Worm (Caenorhabditis elegans) whole organism, L4 larva: Measurements from ENCODE around the gene sel-15.
A peak's percentile ranks its signal among the peaks of the same experiment; 100 is the strongest.
"Not testable (repeated sequence)": the region's sequence is repeated elsewhere in the genome, so short reads cannot be mapped to it uniquely, and the experiment has no call there.

Experiments
- F10B5.3 ChIP-seq: sonication (generic microtip); optimal IDR thresholded peaks from 2 replicates; lab custom pipeline; 2016; ENCODE audit warnings: mild to moderate bottlenecking, missing genetic modification characterization, missing compliant biosample characterization
- F37D6.2 ChIP-seq: sonication (generic microtip); optimal IDR thresholded peaks from 2 replicates; lab custom pipeline; 2016; ENCODE audit warnings: mild to moderate bottlenecking, missing genetic modification characterization, missing compliant biosample characterization
- F44E2.7 ChIP-seq: fragments of 200-800 bp; sonication (Bioruptor generic); IDR thresholded peaks from 2 replicates; pipeline ENCODE4 v2.1.2; 2022; ENCODE audit warnings: missing genetic modification characterization, missing compliant biosample characterization
- Y105C5A.15 ChIP-seq: fragments of 200-800 bp; sonication (Bioruptor generic); IDR thresholded peaks from 2 replicates; pipeline ENCODE4 v1.3.6; 2022; ENCODE audit warnings: missing genetic modification characterization, missing compliant biosample characterization
- ZK337.2 ChIP-seq: fragments of 200-800 bp; sonication (Bioruptor generic); IDR thresholded peaks from 2 replicates; pipeline ENCODE4 v1.3.6; 2022; ENCODE audit warnings: missing genetic modification reagents, missing genetic modification characterization, missing compliant biosample characterization
- ZK546.5 ChIP-seq, 2 experiments: sonication (generic microtip); optimal IDR thresholded peaks; 2 replicates each; lab custom pipeline; 2017; ENCODE audit warnings: missing biosample characterization in 2 of 2, missing genetic modification characterization in 2 of 2
- aha-1 ChIP-seq: fragments of 150-350 bp; peaks from one replicate; lab custom pipeline; 2014; ENCODE audit warnings: missing biosample characterization, missing genetic modification characterization
- aly-2 ChIP-seq: sonication (generic microtip); optimal IDR thresholded peaks from 2 replicates; lab custom pipeline; 2018; ENCODE audit warnings: missing biosample characterization, missing genetic modification characterization
- ces-1 ChIP-seq: fragments of 150-350 bp; sonication (generic microtip); optimal IDR thresholded peaks from 4 replicates; lab custom pipeline; 2014; ENCODE audit warnings: missing biosample characterization, missing genetic modification reagents, missing genetic modification characterization
- cey-2 ChIP-seq: sonication (generic microtip); optimal IDR thresholded peaks from 3 replicates; lab custom pipeline; 2017; ENCODE audit warnings: missing genetic modification characterization, mild to moderate bottlenecking, missing compliant biosample characterization, antibody characterized with exemption, borderline replicate concordance; ENCODE audit not compliant: insufficient read depth
- ctbp-1 ChIP-seq: fragments of 200-800 bp; sonication (Bioruptor generic); IDR thresholded peaks from 2 replicates; pipeline ENCODE4 v1.3.6; 2022; ENCODE audit warnings: missing genetic modification reagents, missing genetic modification characterization, missing compliant biosample characterization
- daf-16 ChIP-seq, 3 experiments: sonication (generic microtip); optimal IDR thresholded peaks; 2 replicates each; lab custom pipeline; 2016 to 2017; ENCODE audit warnings: missing genetic modification characterization in 3 of 3, missing genetic modification reagents in 3 of 3, mild to moderate bottlenecking in 2 of 3, missing compliant biosample characterization in 2 of 3, missing biosample characterization in 1 of 3, moderate library complexity in 1 of 3
- daf-8 ChIP-seq: fragments of 200-800 bp; sonication (Bioruptor generic); IDR thresholded peaks from 2 replicates; pipeline ENCODE4 v1.3.6; 2022; ENCODE audit warnings: missing genetic modification characterization, missing compliant biosample characterization
- dmd-6 ChIP-seq: fragments of 200-800 bp; sonication (Bioruptor generic); IDR thresholded peaks from 2 replicates; pipeline ENCODE4 v1.3.6; 2022; ENCODE audit warnings: missing genetic modification reagents, missing genetic modification characterization, missing compliant biosample characterization
- dmd-8 ChIP-seq: fragments of 200-800 bp; sonication (Bioruptor generic); IDR thresholded peaks from 2 replicates; pipeline ENCODE4 v1.3.6; 2022; ENCODE audit warnings: missing genetic modification characterization, missing compliant biosample characterization
- duxl-1 ChIP-seq: sonication (generic microtip); optimal IDR thresholded peaks from 2 replicates; lab custom pipeline; 2016; ENCODE audit warnings: mild to moderate bottlenecking, missing genetic modification characterization, moderate library complexity, missing compliant biosample characterization; ENCODE audit not compliant: poor library complexity
- dve-1 ChIP-seq: sonication (generic microtip); optimal IDR thresholded peaks from 2 replicates; lab custom pipeline; 2017; ENCODE audit warnings: antibody characterized with exemption, mild to moderate bottlenecking, missing genetic modification characterization, missing compliant biosample characterization; ENCODE audit not compliant: insufficient read depth
- egl-43 ChIP-seq: fragments of 200-800 bp; sonication (Bioruptor generic); IDR thresholded peaks from 2 replicates; pipeline ENCODE4 v1.3.6; 2022; ENCODE audit warnings: missing genetic modification reagents, missing genetic modification characterization, missing compliant biosample characterization
- fkh-10 ChIP-seq: fragments of 150-350 bp; optimal IDR thresholded peaks from 2 replicates; lab custom pipeline; 2014; ENCODE audit warnings: missing biosample characterization, missing genetic modification reagents, missing genetic modification characterization
- fos-1 ChIP-seq: fragments of 150-350 bp; optimal IDR thresholded peaks from 2 replicates; lab custom pipeline; 2014; ENCODE audit warnings: missing biosample characterization, missing genetic modification characterization
- hlh-11 ChIP-seq: fragments of 200-800 bp; sonication (Bioruptor generic); optimal IDR thresholded peaks from 2 replicates; lab custom pipeline; 2018; ENCODE audit warnings: mild to moderate bottlenecking, missing genetic modification characterization, missing compliant biosample characterization
- lin-38 ChIP-seq: fragments of 200-800 bp; sonication (Bioruptor generic); IDR thresholded peaks from 2 replicates; pipeline ENCODE4 v1.3.6; 2022; ENCODE audit warnings: missing genetic modification reagents, missing genetic modification characterization, missing compliant biosample characterization
- lin-39 ChIP-seq: fragments of 150-350 bp; optimal IDR thresholded peaks from 2 replicates; lab custom pipeline; 2014; ENCODE audit warnings: missing biosample characterization, missing genetic modification reagents, missing genetic modification characterization
- mep-1 ChIP-seq: fragments of 150-350 bp; sonication (generic microtip); optimal IDR thresholded peaks from 3 replicates; lab custom pipeline; 2014; ENCODE audit warnings: missing biosample characterization, missing genetic modification characterization
- mes-2 ChIP-seq: sonication (generic microtip); optimal IDR thresholded peaks from 2 replicates; lab custom pipeline; 2016; ENCODE audit warnings: missing genotype, mild to moderate bottlenecking, missing genetic modification characterization, missing compliant biosample characterization; ENCODE audit not compliant: poor library complexity, severe bottlenecking
- mxl-2 ChIP-seq: fragments of 200-800 bp; sonication (Bioruptor generic); conservative IDR thresholded peaks from 2 replicates; pipeline ENCODE4 v1.3.6; 2022; ENCODE audit warnings: missing genetic modification reagents, missing genetic modification characterization, missing compliant biosample characterization
- mxl-3 ChIP-seq: fragments of 200-800 bp; sonication (Bioruptor generic); optimal IDR thresholded peaks from 2 replicates; lab custom pipeline; 2018; ENCODE audit warnings: mild to moderate bottlenecking, missing genetic modification characterization, missing compliant biosample characterization
- nhr-11 ChIP-seq: fragments of 150-350 bp; optimal IDR thresholded peaks from 2 replicates; lab custom pipeline; 2014; ENCODE audit warnings: missing biosample characterization, missing genetic modification characterization
- php-3 ChIP-seq: fragments of 200-800 bp; sonication (Bioruptor generic); IDR thresholded peaks from 2 replicates; pipeline ENCODE4 v1.3.6; 2022; ENCODE audit warnings: missing genetic modification reagents, missing genetic modification characterization, missing compliant biosample characterization
- rbr-2 ChIP-seq: sonication (generic microtip); optimal IDR thresholded peaks from 2 replicates; lab custom pipeline; 2016; ENCODE audit warnings: missing genotype, missing genetic modification characterization, missing compliant biosample characterization
- set-16 ChIP-seq: fragments of 200-800 bp; sonication (Bioruptor generic); IDR thresholded peaks from 2 replicates; pipeline ENCODE4 v1.3.6; 2022; ENCODE audit warnings: missing genetic modification reagents, missing genetic modification characterization, missing compliant biosample characterization
- skn-1 ChIP-seq: fragments of 150-350 bp; optimal IDR thresholded peaks from 2 replicates; lab custom pipeline; 2014; ENCODE audit warnings: missing biosample characterization, missing genetic modification characterization
- spr-1 ChIP-seq: sonication (generic microtip); optimal IDR thresholded peaks from 2 replicates; lab custom pipeline; 2016; ENCODE audit warnings: mild to moderate bottlenecking, missing genetic modification characterization, missing compliant biosample characterization
- spr-3 ChIP-seq: fragments of 200-800 bp; sonication (Bioruptor generic); optimal IDR thresholded peaks from 2 replicates; lab custom pipeline; 2018; ENCODE audit warnings: mild to moderate bottlenecking, missing genetic modification characterization, missing compliant biosample characterization
- unc-62 ChIP-seq, 3 experiments: fragments of 150-350 bp in 1 of 3; sonication (generic microtip); optimal IDR thresholded peaks in 2 of 3; peaks in 1 of 3; 1 replicate in 1 of 3; 2 replicates in 2 of 3; lab custom pipeline; 2014 to 2017; ENCODE audit warnings: missing biosample characterization in 3 of 3, missing genetic modification characterization in 3 of 3, missing genetic modification reagents in 3 of 3, missing genotype in 1 of 3
- zag-1 ChIP-seq: fragments of 150-350 bp; optimal IDR thresholded peaks from 2 replicates; lab custom pipeline; 2014; ENCODE audit warnings: missing biosample characterization, missing genetic modification characterization
- zfp-3 ChIP-seq: fragments of 200-800 bp; sonication (Bioruptor generic); conservative IDR thresholded peaks from 2 replicates; pipeline ENCODE4 v1.3.6; 2022; ENCODE audit warnings: missing genetic modification reagents, missing genetic modification characterization, missing compliant biosample characterization
- zip-11 ChIP-seq: fragments of 200-800 bp; sonication (Bioruptor generic); IDR thresholded peaks from 2 replicates; pipeline ENCODE4 v1.3.6; 2022; ENCODE audit warnings: missing genetic modification characterization, missing compliant biosample characterization
- zip-2 ChIP-seq: fragments of 150-350 bp; optimal IDR thresholded peaks from 2 replicates; lab custom pipeline; 2014; ENCODE audit warnings: missing biosample characterization, missing genetic modification characterization

The sel-15 gene

ce11 chrIII:688869-689268, 7.4 kb downstream of the sel-15 start, which contains the start of gene elf-1:
Gene elf-1 (plus strand): TSS chrIII:689169.
- TF ChIP-seq spr-1 (tag; lab: Kevin White, UChicago); F37D6.2 (tag; lab: Kevin White, UChicago); lin-38 (GFP tag; lab: Robert Waterston, UW): not testable (repeated sequence)

- peak in 1 of 2 experiments; percentile 74 for TF ChIP-seq unc-62 (GFP tag; optimal IDR thresholded peaks at IDR 0.05 in 1 of 2; lab: Kevin White, UChicago)
- no peak for TF ChIP-seq unc-62 (tag; optimal IDR thresholded peaks at IDR 0.05; lab: Kevin White, UChicago)
- no peak for TF ChIP-seq aly-2 (tag; lab: Kevin White, UChicago)
- TF ChIP-seq duxl-1 (tag; lab: Kevin White, UChicago): no peak
- no peak for TF ChIP-seq mxl-2 (GFP tag; lab: Robert Waterston, UW)
- TF ChIP-seq dmd-8 (GFP tag; lab: Robert Waterston, UW): no peak
- TF ChIP-seq, all 104 proteins: peak for 1
Measured at ce11 chrIII:688083-688482, 8.2 kb downstream of the sel-15 start.

- TF ChIP-seq skn-1 (no peak), aha-1 (tag; lab: Kevin White, UChicago) (peak; percentile 73), dve-1 (tag; lab: Kevin White, UChicago) (no peak), F44E2.7 (GFP tag; lab: Robert Waterston, UW) (no peak), unc-62 (GFP tag; optimal IDR thresholded peaks at IDR 0.05 in 1 of 2; lab: Kevin White, UChicago) (peak in 1 of 2 experiments; percentile 84), unc-62 (tag; optimal IDR thresholded peaks at IDR 0.05; lab: Kevin White, UChicago) (no peak), nhr-11 (tag; lab: Kevin White, UChicago) (no peak), mep-1 (no peak), spr-3 (GFP tag; lab: Kevin White, UChicago) (no peak), dmd-8 (GFP tag; lab: Robert Waterston, UW) (no peak), cey-2 (tag; lab: Kevin White, UChicago) (no peak), lin-39 (no peak), php-3 (GFP tag; lab: Robert Waterston, UW) (no peak), daf-8 (GFP tag; lab: Robert Waterston, UW) (no peak)
- TF ChIP-seq, all 104 proteins: peak for 2
Measured at ce11 chrIII:683318-683717, 13.0 kb downstream of the sel-15 start, which contains the start of gene W02B3.4. Gene W02B3.4 (minus strand): TSS chrIII:683418.

- no peak for TF ChIP-seq ctbp-1 (GFP tag; lab: Robert Waterston, UW)
Measured at ce11 chrIII:675822-676221, 20.4 kb downstream of the sel-15 start, which contains the start of gene grk-2. Gene grk-2 (plus strand): TSS chrIII:676122.

ce11 chrIII:675413-675812, 20.9 kb downstream of the sel-15 start:
- peak; percentile 70 for TF ChIP-seq ctbp-1 (GFP tag; lab: Robert Waterston, UW)
- TF ChIP-seq zip-2 (tag; lab: Kevin White, UChicago): no peak
- TF ChIP-seq rbr-2 (tag; lab: Kevin White, UChicago): peak; percentile 14
- 0 out of 2 replicates have a peak, but pooled peaks have one; percentile 15 for TF ChIP-seq egl-43 (GFP tag; lab: Robert Waterston, UW)
- peak; percentile 77 for TF ChIP-seq aha-1 (tag; lab: Kevin White, UChicago)
- TF ChIP-seq set-16: no peak
- TF ChIP-seq fkh-10 (GFP tag; lab: Kevin White, UChicago): peak; percentile 63
- TF ChIP-seq mes-2 (tag; lab: Kevin White, UChicago): no peak
- TF ChIP-seq ces-1 (GFP tag; lab: Kevin White, UChicago): peak; percentile 76
- peak; percentile 44 for TF ChIP-seq mep-1

- TF ChIP-seq zip-11 (GFP tag; lab: Robert Waterston, UW): no peak
- TF ChIP-seq ZK546.5 (tag; optimal IDR thresholded peaks at IDR 0.05; lab: Kevin White, UChicago): no peak
- TF ChIP-seq ces-1 (GFP tag; lab: Kevin White, UChicago): peak; percentile 71
- TF ChIP-seq fos-1 (tag; lab: Kevin White, UChicago): no peak
- peak; percentile 7; the same call in 1 of the 2 replicates for TF ChIP-seq dmd-6 (GFP tag; lab: Robert Waterston, UW)
- TF ChIP-seq mep-1: peak; percentile 62
- TF ChIP-seq fkh-10 (GFP tag; lab: Kevin White, UChicago): peak; percentile 77
- no peak for TF ChIP-seq mxl-3 (GFP tag; lab: Kevin White, UChicago)
- no peak for TF ChIP-seq daf-16 (GFP tag; optimal IDR thresholded peaks at IDR 0.05; lab: Kevin White, UChicago)
- no peak for TF ChIP-seq daf-16 (tag; optimal IDR thresholded peaks at IDR 0.05; lab: Kevin White, UChicago)
- no peak for TF ChIP-seq skn-1
- no peak for TF ChIP-seq ZK337.2
- peak; percentile 30 for TF ChIP-seq hlh-11 (tag; lab: Kevin White, UChicago)
- peak; percentile 32 for TF ChIP-seq lin-38 (GFP tag; lab: Robert Waterston, UW)
- no peak for TF ChIP-seq zag-1 (tag; lab: Kevin White, UChicago)
- TF ChIP-seq Y105C5A.15 (GFP tag; lab: Robert Waterston, UW): no peak
- TF ChIP-seq F10B5.3: no peak
- no peak for TF ChIP-seq zfp-3
- peak; percentile 51 for TF ChIP-seq nhr-11 (tag; lab: Kevin White, UChicago)
Measured at ce11 chrIII:670994-671393, 25.3 kb downstream of the sel-15 start.
